Fruit fly (Drosophila melanogaster) whole organism, embryonic: ENCODE measurements around the gene mtsh.

ENCODE experiments used
- Awh ChIP-seq: fragments of 200-800 bp; sonication (Bioruptor generic); IDR thresholded peaks from 2 replicates; pipeline ENCODE4, ENCODE4 v1.3.6; 2022; ENCODE audit warnings: missing biosample characterization, missing genetic modification characterization
- CG1024 ChIP-seq: fragments of 200-800 bp; sonication (Bioruptor generic); IDR thresholded peaks from 2 replicates; pipeline ENCODE4 v1.3.6; 2022; ENCODE audit warnings: missing biosample characterization, missing genetic modification characterization
- CG12659 ChIP-seq: fragments of 200-800 bp; sonication (Bioruptor generic); optimal IDR thresholded peaks from 3 replicates; lab custom pipeline; 2017; ENCODE audit warnings: mild to moderate bottlenecking, missing biosample characterization, missing genetic modification reagents, missing genetic modification characterization
- CG13894 ChIP-seq: fragments of 200-800 bp; sonication (Bioruptor generic); optimal IDR thresholded peaks from 3 replicates; lab custom pipeline; 2018; ENCODE audit warnings: missing biosample characterization, mild to moderate bottlenecking, missing genetic modification characterization, moderate library complexity
- CG1602 ChIP-seq: fragments of 200-800 bp; sonication (Bioruptor generic); optimal IDR thresholded peaks from 3 replicates; lab custom pipeline; 2016; ENCODE audit warnings: missing biosample characterization, missing genetic modification characterization
- CG1647 ChIP-seq: fragments of 200-800 bp; sonication (Bioruptor generic); optimal IDR thresholded peaks from 3 replicates; lab custom pipeline; 2016; ENCODE audit warnings: missing biosample characterization, missing genetic modification characterization
- CG17361 ChIP-seq: fragments of 200-800 bp; sonication (Bioruptor generic); IDR thresholded peaks from 3 replicates; pipeline ENCODE4 v1.3.6; 2022; ENCODE audit warnings: missing biosample characterization, missing genetic modification characterization
- CG17802 ChIP-seq: fragments of 200-800 bp; sonication (Bioruptor generic); optimal IDR thresholded peaks from 2 replicates; lab custom pipeline; 2018; ENCODE audit warnings: missing biosample characterization, mild to moderate bottlenecking, missing genetic modification characterization, moderate library complexity
- CG17829 ChIP-seq: fragments of 200-800 bp; optimal IDR thresholded peaks from 2 replicates; lab custom pipeline; 2019; ENCODE audit warnings: missing biosample characterization, mild to moderate bottlenecking, missing genetic modification characterization, moderate library complexity
- CG18262 ChIP-seq: fragments of 200-800 bp; optimal IDR thresholded peaks from 3 replicates; lab custom pipeline; 2019; ENCODE audit warnings: missing biosample characterization, mild to moderate bottlenecking, missing genetic modification characterization, moderate library complexity
- CG18599 ChIP-seq: fragments of 200-800 bp; sonication (Bioruptor generic); optimal IDR thresholded peaks from 3 replicates; lab custom pipeline; 2017; ENCODE audit warnings: missing biosample characterization, missing genetic modification characterization, mild to moderate bottlenecking, moderate library complexity, missing genetic modification reagents
- CG2129 ChIP-seq: fragments of 200-800 bp; sonication (Bioruptor generic); IDR thresholded peaks from 2 replicates; pipeline ENCODE4 v1.3.6; 2022; ENCODE audit warnings: missing biosample characterization, missing genetic modification characterization; ENCODE audit not compliant: partially characterized antibody
- CG2202 ChIP-seq: fragments of 200-800 bp; sonication (Bioruptor generic); optimal IDR thresholded peaks from 2 replicates; lab custom pipeline; 2018; ENCODE audit warnings: missing biosample characterization, mild to moderate bottlenecking, missing genetic modification characterization
- CG34224 ChIP-seq: fragments of 200-800 bp; sonication (Bioruptor generic); IDR thresholded peaks from 3 replicates; pipeline ENCODE4 v1.3.6; 2022; ENCODE audit warnings: missing biosample characterization, missing genetic modification characterization; ENCODE audit not compliant: partially characterized antibody
- CG3995 ChIP-seq: fragments of 200-800 bp; sonication (Bioruptor generic); optimal IDR thresholded peaks from 3 replicates; lab custom pipeline; 2016; ENCODE audit warnings: missing biosample characterization, missing genetic modification characterization
- CG43689 ChIP-seq: fragments of 200-800 bp; sonication (Bioruptor generic); IDR thresholded peaks from 2 replicates; pipeline ENCODE4 v1.3.6; 2022; ENCODE audit warnings: missing biosample characterization, missing genetic modification characterization
- CG6654 ChIP-seq: fragments of 200-800 bp; sonication (Bioruptor generic); optimal IDR thresholded peaks from 2 replicates; lab custom pipeline; 2017; ENCODE audit warnings: missing biosample characterization, mild to moderate bottlenecking, missing genetic modification characterization
- CG6683 ChIP-seq: fragments of 200-800 bp; sonication (Bioruptor generic); optimal IDR thresholded peaks from 2 replicates; lab custom pipeline; 2017; ENCODE audit warnings: missing biosample characterization, mild to moderate bottlenecking, missing genetic modification characterization, missing genetic modification reagents
- CG7786 ChIP-seq: fragments of 200-800 bp; sonication (Bioruptor generic); optimal IDR thresholded peaks from 2 replicates; lab custom pipeline; 2016; ENCODE audit warnings: missing biosample characterization, missing genetic modification characterization
- CG7987 ChIP-seq: fragments of 200-800 bp; sonication (Bioruptor generic); optimal IDR thresholded peaks from 2 replicates; lab custom pipeline; 2018; ENCODE audit warnings: missing biosample characterization, mild to moderate bottlenecking, missing genetic modification characterization, moderate library complexity
- Dp ChIP-seq: fragments of 200-800 bp; sonication (Bioruptor generic); optimal IDR thresholded peaks from 2 replicates; lab custom pipeline; 2018; ENCODE audit warnings: missing biosample characterization, mild to moderate bottlenecking, missing genetic modification characterization, moderate library complexity
- Eip74EF ChIP-seq, 2 experiments: fragments of 200-800 bp in 1 of 2; fragments of >200 bp in 1 of 2; sonication (Bioruptor generic) in 1 of 2; optimal IDR thresholded peaks; 2 replicates each; lab custom pipeline; 2017 to 2019; ENCODE audit warnings: missing biosample characterization in 2 of 2, missing genetic modification characterization in 2 of 2, mild to moderate bottlenecking in 1 of 2, moderate library complexity in 1 of 2
- Fer2 ChIP-seq: fragments of 200-800 bp; sonication (Bioruptor generic); optimal IDR thresholded peaks from 2 replicates; lab custom pipeline; 2018; ENCODE audit warnings: missing biosample characterization, mild to moderate bottlenecking, missing genetic modification characterization, moderate library complexity
- Gug ChIP-seq: fragments of 200-800 bp; sonication (Bioruptor generic); IDR thresholded peaks from 4 replicates; pipeline ENCODE4 v1.3.6; 2022; ENCODE audit warnings: missing biosample characterization, missing genetic modification characterization
- Poxn ChIP-seq: fragments of 200-800 bp; sonication (Bioruptor generic); IDR thresholded peaks from 2 replicates; pipeline ENCODE4 v1.3.6; 2022; ENCODE audit warnings: missing biosample characterization, missing genetic modification characterization
- Taf1 ChIP-seq: fragments of 200-800 bp; sonication (Bioruptor generic); IDR thresholded peaks from 2 replicates; pipeline ENCODE4 v1.3.6; 2022; ENCODE audit warnings: missing biosample characterization, missing genetic modification characterization
- az2 ChIP-seq: fragments of 200-800 bp; sonication (Bioruptor generic); optimal IDR thresholded peaks from 3 replicates; lab custom pipeline; 2016; ENCODE audit warnings: missing biosample characterization, missing genetic modification characterization
- bowl ChIP-seq: fragments of 200-800 bp; sonication (Bioruptor generic); IDR thresholded peaks from 2 replicates; pipeline ENCODE4 v1.3.6; 2022; ENCODE audit warnings: missing biosample characterization, missing genetic modification characterization
- chinmo ChIP-seq: fragments of 200-800 bp; sonication (Bioruptor generic); IDR thresholded peaks from 4 replicates; pipeline ENCODE4 v1.3.6; 2022; ENCODE audit warnings: missing biosample characterization, missing genetic modification characterization; ENCODE audit not compliant: partially characterized antibody
- danr ChIP-seq: fragments of 200-800 bp; sonication (Bioruptor generic); IDR thresholded peaks from 2 replicates; pipeline ENCODE4 v1.3.6; 2022; ENCODE audit warnings: missing biosample characterization, missing genetic modification characterization
- fru ChIP-seq: fragments of >200 bp; optimal IDR thresholded peaks from 2 replicates; lab custom pipeline; 2017
- gcm2 ChIP-seq: fragments of 200-800 bp; sonication (Bioruptor generic); optimal IDR thresholded peaks from 2 replicates; lab custom pipeline; 2016; ENCODE audit warnings: missing biosample characterization, missing genetic modification characterization
- ind ChIP-seq: fragments of 200-800 bp; sonication (Bioruptor generic); optimal IDR thresholded peaks from 3 replicates; lab custom pipeline; 2016; ENCODE audit warnings: missing biosample characterization, missing genetic modification characterization
- jumu ChIP-seq: fragments of 200-800 bp; sonication (Bioruptor generic); optimal IDR thresholded peaks from 3 replicates; lab custom pipeline; 2016; ENCODE audit warnings: missing biosample characterization, missing genetic modification characterization
- kah ChIP-seq: fragments of 200-800 bp; sonication (Bioruptor generic); optimal IDR thresholded peaks from 2 replicates; lab custom pipeline; 2018; ENCODE audit warnings: missing biosample characterization, mild to moderate bottlenecking, missing genetic modification characterization
- kni ChIP-seq: fragments of 200-800 bp; sonication (Bioruptor generic); optimal IDR thresholded peaks from 3 replicates; lab custom pipeline; 2017; ENCODE audit warnings: mild to moderate bottlenecking, missing biosample characterization, missing genetic modification reagents, missing genetic modification characterization
- mld ChIP-seq: fragments of 200-800 bp; sonication (Bioruptor generic); IDR thresholded peaks from 3 replicates; pipeline ENCODE4 v1.3.6; 2022; ENCODE audit warnings: missing biosample characterization, missing genetic modification characterization; ENCODE audit not compliant: partially characterized antibody
- nau ChIP-seq: fragments of 200-800 bp; sonication (Bioruptor generic); optimal IDR thresholded peaks from 3 replicates; lab custom pipeline; 2017; ENCODE audit warnings: missing biosample characterization, mild to moderate bottlenecking, missing genetic modification characterization, missing genetic modification reagents
- nerfin-1 ChIP-seq: fragments of 200-800 bp; sonication (Bioruptor generic); optimal IDR thresholded peaks from 3 replicates; lab custom pipeline; 2019; ENCODE audit warnings: missing biosample characterization, mild to moderate bottlenecking, missing genetic modification characterization, moderate library complexity
- onecut ChIP-seq: fragments of 200-800 bp; sonication (Bioruptor generic); IDR thresholded peaks from 2 replicates; pipeline ENCODE4 v1.3.6; 2022; ENCODE audit warnings: missing biosample characterization, missing genetic modification characterization
- otp ChIP-seq: fragments of 200-800 bp; sonication (Bioruptor generic); IDR thresholded peaks from 3 replicates; pipeline ENCODE4, ENCODE4 v1.3.6; 2022; ENCODE audit warnings: missing biosample characterization, missing genetic modification characterization
- repo ChIP-seq: fragments of 200-800 bp; sonication (Bioruptor generic); optimal IDR thresholded peaks from 2 replicates; lab custom pipeline; 2016; ENCODE audit warnings: missing biosample characterization, missing genetic modification characterization
- salm ChIP-seq: fragments of 200-800 bp; sonication (Bioruptor generic); optimal IDR thresholded peaks from 2 replicates; lab custom pipeline; 2018; ENCODE audit warnings: missing biosample characterization, mild to moderate bottlenecking, missing genetic modification characterization
- scrt ChIP-seq: fragments of 200-800 bp; sonication (Bioruptor generic); optimal IDR thresholded peaks from 2 replicates; lab custom pipeline; 2018; ENCODE audit warnings: missing biosample characterization, mild to moderate bottlenecking, missing genetic modification characterization, moderate library complexity
- sens-2 ChIP-seq: fragments of 200-800 bp; sonication (Bioruptor generic); IDR thresholded peaks from 2 replicates; pipeline ENCODE4 v1.3.6; 2022; ENCODE audit warnings: missing biosample characterization, missing genetic modification characterization
- sug ChIP-seq: fragments of 200-800 bp; optimal IDR thresholded peaks from 2 replicates; lab custom pipeline; 2019; ENCODE audit warnings: missing biosample characterization, mild to moderate bottlenecking, missing genetic modification characterization, moderate library complexity
- tna ChIP-seq: fragments of 200-800 bp; sonication (Bioruptor generic); IDR thresholded peaks from 2 replicates; pipeline ENCODE4 v1.3.6; 2022; ENCODE audit warnings: missing biosample characterization, missing genetic modification characterization; ENCODE audit not compliant: partially characterized antibody
- toy ChIP-seq: fragments of 200-800 bp; sonication (Bioruptor generic); IDR thresholded peaks from 2 replicates; pipeline ENCODE4 v1.3.6; 2022; ENCODE audit warnings: missing biosample characterization, missing genetic modification characterization
- zf30C ChIP-seq: fragments of 200-800 bp; sonication (Bioruptor generic); optimal IDR thresholded peaks from 3 replicates; lab custom pipeline; 2018; ENCODE audit warnings: missing biosample characterization, mild to moderate bottlenecking, missing genetic modification characterization

The mtsh gene

DNA sequence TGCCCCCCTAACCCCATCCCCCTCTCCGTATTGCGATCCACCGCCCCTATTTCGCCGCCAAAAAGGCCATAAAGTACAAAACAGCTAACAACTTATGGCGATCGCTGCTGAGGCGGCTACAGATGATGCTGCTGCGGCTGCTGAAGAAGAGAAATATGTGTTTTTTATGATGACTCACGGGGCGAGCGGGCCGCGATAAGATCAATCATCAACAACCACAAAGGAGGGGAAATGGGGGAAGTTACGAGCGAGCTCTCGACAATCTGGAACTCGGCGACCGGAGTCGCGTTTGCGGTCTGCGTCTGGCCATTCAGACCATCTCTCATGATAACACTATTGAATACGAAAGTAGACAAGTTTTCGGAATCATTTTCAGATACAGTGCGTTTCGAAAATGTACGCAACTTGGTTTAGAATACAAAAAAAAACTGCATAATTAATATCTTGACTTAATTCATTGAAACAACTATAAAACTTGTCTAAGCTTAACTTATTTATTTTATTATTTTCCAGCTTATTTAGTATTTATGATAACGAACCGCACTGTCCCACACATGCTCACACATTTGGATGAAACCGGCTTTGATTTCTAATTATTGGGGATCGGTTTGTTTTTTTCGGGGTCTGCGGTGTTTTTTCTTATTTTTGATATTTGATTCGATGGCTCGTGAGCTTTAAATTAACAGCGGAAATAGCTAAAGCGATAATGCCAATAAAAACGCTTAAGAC lies 27.4 kb downstream of the mtsh start (continued):
- TF ChIP-seq CG1602 (GFP tag; lab: Kevin White, UChicago) (peak; percentile 91), Taf1 (GFP tag; lab: Robert Waterston, UW) (peak; percentile 94), kah (GFP tag; lab: Kevin White, UChicago) (peak; percentile 91), az2 (GFP tag; lab: Kevin White, UChicago) (peak; percentile 95), CG18262 (tag; lab: Kevin White, UChicago) (peak; percentile 97), repo (GFP tag; lab: Kevin White, UChicago) (peak; percentile 77), jumu (GFP tag; lab: Kevin White, UChicago) (peak; percentile 92), kni (GFP tag; lab: Kevin White, UChicago) (peak; percentile 95), CG18599 (peak; percentile 97), otp (GFP tag; lab: Robert Waterston, UW) (peak; percentile 96), bowl (GFP tag; lab: Robert Waterston, UW) (peak; percentile 93), CG7786 (GFP tag; lab: Kevin White, UChicago) (peak; percentile 90), mld (GFP tag; lab: Robert Waterston, UW) (no peak), CG1024 (GFP tag; lab: Robert Waterston, UW) (peak; percentile 89), CG2202 (peak; percentile 95), sens-2 (GFP tag; lab: Robert Waterston, UW) (peak; percentile 93), Gug (GFP tag; lab: Robert Waterston, UW) (peak; percentile 91), CG3995 (GFP tag; lab: Kevin White, UChicago) (peak; percentile 73), sug (peak; percentile 93), ind (GFP tag; lab: Kevin White, UChicago) (peak; percentile 95), CG43689 (GFP tag; lab: Robert Waterston, UW) (peak; percentile 90), Poxn (GFP tag; lab: Robert Waterston, UW) (peak; percentile 85), CG34224 (no peak), Awh (GFP tag; lab: Robert Waterston, UW) (peak; percentile 98), danr (peak; percentile 95), gcm2 (GFP tag; lab: Kevin White, UChicago) (peak; percentile 89), nau (GFP tag; lab: Kevin White, UChicago) (peak; percentile 95), fru (lab: Kevin White, UChicago) (no peak), CG17829 (peak; percentile 98), Eip74EF (GFP tag; optimal IDR thresholded peaks at IDR 0.05; lab: Kevin White, UChicago) (peak in 1 of 2 experiments; percentile 96), onecut (GFP tag; lab: Robert Waterston, UW) (peak; percentile 95), CG17361 (GFP tag; lab: Robert Waterston, UW) (peak; percentile 95), toy (peak; percentile 91), CG13894 (tag; lab: Kevin White, UChicago) (peak; percentile 94), CG6683 (peak; percentile 91), CG7987 (GFP tag; lab: Kevin White, UChicago) (peak; percentile 86), CG6654 (peak; percentile 77), CG2129 (GFP tag; lab: Robert Waterston, UW) (no peak), Dp (GFP tag; lab: Kevin White, UChicago) (peak; percentile 10), CG1647 (GFP tag; lab: Kevin White, UChicago) (peak; percentile 93), zf30C (GFP tag; lab: Kevin White, UChicago) (peak; percentile 35), salm (peak; percentile 98), CG17802 (tag; lab: Kevin White, UChicago) (peak; percentile 81), nerfin-1 (peak; percentile 95), CG12659 (GFP tag; lab: Kevin White, UChicago) (peak; percentile 97), Fer2 (tag; lab: Kevin White, UChicago) (peak; percentile 93), chinmo (0 out of 4 replicates have a peak, but pooled peaks have one; percentile 59), tna (GFP tag; lab: Robert Waterston, UW) (no peak), scrt (GFP tag; lab: Kevin White, UChicago) (peak; percentile 94)
